Worm (Caenorhabditis elegans) whole organism, L4 larva: ENCODE results near the gene tctn-1.

ENCODE experiments used
- F26F4.8 ChIP-seq: fragments of 200-800 bp; sonication (Bioruptor generic); conservative IDR thresholded peaks from 2 replicates; pipeline ENCODE4 v1.3.6; 2022; ENCODE audit warnings: missing genetic modification characterization, missing compliant biosample characterization
- F37D6.2 ChIP-seq: sonication (generic microtip); optimal IDR thresholded peaks from 2 replicates; lab custom pipeline; 2016; ENCODE audit warnings: mild to moderate bottlenecking, missing genetic modification characterization, missing compliant biosample characterization
- F44E2.7 ChIP-seq: fragments of 200-800 bp; sonication (Bioruptor generic); IDR thresholded peaks from 2 replicates; pipeline ENCODE4 v2.1.2; 2022; ENCODE audit warnings: missing genetic modification characterization, missing compliant biosample characterization
- Y105C5A.15 ChIP-seq: fragments of 200-800 bp; sonication (Bioruptor generic); IDR thresholded peaks from 2 replicates; pipeline ENCODE4 v1.3.6; 2022; ENCODE audit warnings: missing genetic modification characterization, missing compliant biosample characterization
- Y5F2A.4 ChIP-seq: fragments of 200-800 bp; sonication (Bioruptor generic); optimal IDR thresholded peaks from 2 replicates; lab custom pipeline; 2018; ENCODE audit warnings: mild to moderate bottlenecking, missing genetic modification characterization, missing compliant biosample characterization
- ZK546.5 ChIP-seq, 2 experiments: sonication (generic microtip); optimal IDR thresholded peaks; 2 replicates each; lab custom pipeline; 2017; ENCODE audit warnings: missing biosample characterization in 2 of 2, missing genetic modification characterization in 2 of 2
- aha-1 ChIP-seq: fragments of 150-350 bp; peaks from one replicate; lab custom pipeline; 2014; ENCODE audit warnings: missing biosample characterization, missing genetic modification characterization
- ceh-82 ChIP-seq: sonication (generic microtip); optimal IDR thresholded peaks from 2 replicates; lab custom pipeline; 2017; ENCODE audit warnings: missing biosample characterization, missing genetic modification characterization
- ces-1 ChIP-seq: fragments of 150-350 bp; sonication (generic microtip); optimal IDR thresholded peaks from 4 replicates; lab custom pipeline; 2014; ENCODE audit warnings: missing biosample characterization, missing genetic modification reagents, missing genetic modification characterization
- ctbp-1 ChIP-seq: fragments of 200-800 bp; sonication (Bioruptor generic); IDR thresholded peaks from 2 replicates; pipeline ENCODE4 v1.3.6; 2022; ENCODE audit warnings: missing genetic modification reagents, missing genetic modification characterization, missing compliant biosample characterization
- daf-12 ChIP-seq: fragments of 150-350 bp; optimal IDR thresholded peaks from 2 replicates; lab custom pipeline; 2014; ENCODE audit warnings: missing biosample characterization, missing genetic modification reagents, missing genetic modification characterization
- daf-16 ChIP-seq, 3 experiments: sonication (generic microtip); optimal IDR thresholded peaks; 2 replicates each; lab custom pipeline; 2016 to 2017; ENCODE audit warnings: missing genetic modification characterization in 3 of 3, missing genetic modification reagents in 3 of 3, mild to moderate bottlenecking in 2 of 3, missing compliant biosample characterization in 2 of 3, missing biosample characterization in 1 of 3, moderate library complexity in 1 of 3
- daf-8 ChIP-seq: fragments of 200-800 bp; sonication (Bioruptor generic); IDR thresholded peaks from 2 replicates; pipeline ENCODE4 v1.3.6; 2022; ENCODE audit warnings: missing genetic modification characterization, missing compliant biosample characterization
- dmd-6 ChIP-seq: fragments of 200-800 bp; sonication (Bioruptor generic); IDR thresholded peaks from 2 replicates; pipeline ENCODE4 v1.3.6; 2022; ENCODE audit warnings: missing genetic modification reagents, missing genetic modification characterization, missing compliant biosample characterization
- dmd-9 ChIP-seq: fragments of 200-800 bp; sonication (Bioruptor generic); IDR thresholded peaks from 2 replicates; pipeline ENCODE4 v1.3.6; 2022; ENCODE audit warnings: missing genetic modification reagents, missing genetic modification characterization, missing compliant biosample characterization
- dpl-1 ChIP-seq: fragments of 150-350 bp; optimal IDR thresholded peaks from 2 replicates; lab custom pipeline; 2014; ENCODE audit warnings: missing biosample characterization, missing genetic modification reagents, missing genetic modification characterization
- egl-27 ChIP-seq: sonication (generic microtip); optimal IDR thresholded peaks from 3 replicates; lab custom pipeline; 2017; ENCODE audit warnings: missing biosample characterization, missing genetic modification reagents, missing genetic modification characterization
- egl-43 ChIP-seq: fragments of 200-800 bp; sonication (Bioruptor generic); IDR thresholded peaks from 2 replicates; pipeline ENCODE4 v1.3.6; 2022; ENCODE audit warnings: missing genetic modification reagents, missing genetic modification characterization, missing compliant biosample characterization
- fos-1 ChIP-seq: fragments of 150-350 bp; optimal IDR thresholded peaks from 2 replicates; lab custom pipeline; 2014; ENCODE audit warnings: missing biosample characterization, missing genetic modification characterization
- hlh-30 ChIP-seq: sonication (generic microtip); optimal IDR thresholded peaks from 2 replicates; lab custom pipeline; 2017; ENCODE audit warnings: antibody characterized with exemption, mild to moderate bottlenecking, missing genetic modification characterization, missing compliant biosample characterization; ENCODE audit not compliant: insufficient read depth
- hmg-1.1 ChIP-seq: fragments of 200-800 bp; sonication (Bioruptor generic); IDR thresholded peaks from 2 replicates; pipeline ENCODE4 v1.3.6; 2022; ENCODE audit warnings: missing genetic modification reagents, missing genetic modification characterization, missing compliant biosample characterization
- jun-1 ChIP-seq: fragments of 150-350 bp; optimal IDR thresholded peaks from 2 replicates; lab custom pipeline; 2014; ENCODE audit warnings: missing biosample characterization, missing genetic modification reagents, missing genetic modification characterization
- lim-7 ChIP-seq: fragments of 200-800 bp; sonication (Bioruptor generic); IDR thresholded peaks from 2 replicates; pipeline ENCODE4 v1.3.6; 2022; ENCODE audit warnings: missing genetic modification characterization, missing compliant biosample characterization
- lin-1 ChIP-seq: fragments of 200-800 bp; sonication (Bioruptor generic); IDR thresholded peaks from 2 replicates; pipeline ENCODE4 v1.3.6; 2022; ENCODE audit warnings: missing genetic modification reagents, missing genetic modification characterization, missing compliant biosample characterization
- lin-13 ChIP-seq: fragments of 150-350 bp; optimal IDR thresholded peaks from 2 replicates; lab custom pipeline; 2014; ENCODE audit warnings: missing biosample characterization, missing genetic modification reagents, missing genetic modification characterization
- lin-15B ChIP-seq: fragments of 150-350 bp; sonication (generic microtip); optimal IDR thresholded peaks from 3 replicates; lab custom pipeline; 2014; ENCODE audit warnings: missing biosample characterization, missing genetic modification characterization
- lin-39 ChIP-seq: fragments of 150-350 bp; optimal IDR thresholded peaks from 2 replicates; lab custom pipeline; 2014; ENCODE audit warnings: missing biosample characterization, missing genetic modification reagents, missing genetic modification characterization
- lsy-2 ChIP-seq, 2 experiments: fragments of 150-350 bp in 1 of 2; sonication (generic microtip) in 1 of 2; optimal IDR thresholded peaks; 2 replicates each; lab custom pipeline; 2014 to 2017; ENCODE audit warnings: missing biosample characterization in 2 of 2, missing genetic modification characterization in 2 of 2
- madf-9 ChIP-seq: fragments of 200-800 bp; sonication (Bioruptor generic); conservative IDR thresholded peaks from 2 replicates; pipeline ENCODE4 v1.3.6; 2022; ENCODE audit warnings: missing genetic modification reagents, missing genetic modification characterization, missing compliant biosample characterization
- mxl-2 ChIP-seq: fragments of 200-800 bp; sonication (Bioruptor generic); conservative IDR thresholded peaks from 2 replicates; pipeline ENCODE4 v1.3.6; 2022; ENCODE audit warnings: missing genetic modification reagents, missing genetic modification characterization, missing compliant biosample characterization
- mxl-3 ChIP-seq: fragments of 200-800 bp; sonication (Bioruptor generic); optimal IDR thresholded peaks from 2 replicates; lab custom pipeline; 2018; ENCODE audit warnings: mild to moderate bottlenecking, missing genetic modification characterization, missing compliant biosample characterization
- nhr-102 ChIP-seq: sonication (generic microtip); optimal IDR thresholded peaks from 2 replicates; lab custom pipeline; 2016; ENCODE audit warnings: mild to moderate bottlenecking, missing genetic modification characterization, moderate library complexity, missing compliant biosample characterization
- nhr-11 ChIP-seq: fragments of 150-350 bp; optimal IDR thresholded peaks from 2 replicates; lab custom pipeline; 2014; ENCODE audit warnings: missing biosample characterization, missing genetic modification characterization
- nhr-25 ChIP-seq: sonication (generic microtip); optimal IDR thresholded peaks from 2 replicates; lab custom pipeline; 2017; ENCODE audit warnings: missing genetic modification characterization, mild to moderate bottlenecking, missing compliant biosample characterization, antibody characterized with exemption, moderate library complexity, borderline replicate concordance; ENCODE audit not compliant: insufficient read depth
- nhr-28 ChIP-seq: fragments of 150-350 bp; optimal IDR thresholded peaks from 2 replicates; lab custom pipeline; 2014; ENCODE audit warnings: missing biosample characterization, missing genetic modification characterization
- nhr-48 ChIP-seq: sonication (generic microtip); optimal IDR thresholded peaks from 2 replicates; lab custom pipeline; 2016; ENCODE audit warnings: mild to moderate bottlenecking, missing genetic modification characterization, missing compliant biosample characterization
- nhr-6 ChIP-seq: fragments of 150-350 bp; optimal IDR thresholded peaks from 2 replicates; lab custom pipeline; 2014; ENCODE audit warnings: missing biosample characterization, missing genetic modification characterization
- pha-4 ChIP-seq, 2 experiments: fragments of 150-350 bp in 1 of 2; fragments of 200-800 bp in 1 of 2; sonication (Bioruptor generic) in 1 of 2; IDR thresholded peaks in 1 of 2; optimal IDR thresholded peaks in 1 of 2; 2 replicates each; pipeline versions ENCODE4 v1.3.6 to Lab custom; 2014 to 2022; ENCODE audit warnings: missing genetic modification characterization in 2 of 2, missing genetic modification reagents in 2 of 2, missing biosample characterization in 1 of 2, missing compliant biosample characterization in 1 of 2
- php-3 ChIP-seq: fragments of 200-800 bp; sonication (Bioruptor generic); IDR thresholded peaks from 2 replicates; pipeline ENCODE4 v1.3.6; 2022; ENCODE audit warnings: missing genetic modification reagents, missing genetic modification characterization, missing compliant biosample characterization
- pqm-1 ChIP-seq: sonication (generic microtip); optimal IDR thresholded peaks from 2 replicates; lab custom pipeline; 2017; ENCODE audit warnings: missing biosample characterization, missing genetic modification characterization
- saeg-2 ChIP-seq: fragments of 200-800 bp; sonication (Bioruptor generic); IDR thresholded peaks from 2 replicates; pipeline ENCODE4 v1.3.6; 2022; ENCODE audit warnings: missing genetic modification reagents, missing genetic modification characterization, missing compliant biosample characterization
- sdz-12 ChIP-seq: fragments of 200-800 bp; sonication (Bioruptor generic); optimal IDR thresholded peaks from 2 replicates; lab custom pipeline; 2018; ENCODE audit warnings: mild to moderate bottlenecking, missing genetic modification characterization, missing compliant biosample characterization
- snpc-1.2 ChIP-seq: fragments of 200-800 bp; sonication (Bioruptor generic); IDR thresholded peaks from 2 replicates; pipeline ENCODE4 v1.3.6; 2022; ENCODE audit warnings: missing genetic modification reagents, missing genetic modification characterization, missing compliant biosample characterization
- tag-97 ChIP-seq: fragments of 200-800 bp; sonication (Bioruptor generic); IDR thresholded peaks from 2 replicates; pipeline ENCODE4 v1.3.6; 2022; ENCODE audit warnings: missing genetic modification characterization, missing compliant biosample characterization
- unc-39 ChIP-seq: sonication (generic microtip); optimal IDR thresholded peaks from 2 replicates; lab custom pipeline; 2017; ENCODE audit warnings: missing biosample characterization, missing genetic modification characterization
- vab-7 ChIP-seq: fragments of 200-800 bp; sonication (Bioruptor generic); IDR thresholded peaks from 2 replicates; pipeline ENCODE4 v1.3.6; 2022; ENCODE audit warnings: missing genetic modification reagents, missing genetic modification characterization, missing compliant biosample characterization
- zag-1 ChIP-seq: fragments of 150-350 bp; optimal IDR thresholded peaks from 2 replicates; lab custom pipeline; 2014; ENCODE audit warnings: missing biosample characterization, missing genetic modification characterization
- zfp-3 ChIP-seq: fragments of 200-800 bp; sonication (Bioruptor generic); conservative IDR thresholded peaks from 2 replicates; pipeline ENCODE4 v1.3.6; 2022; ENCODE audit warnings: missing genetic modification reagents, missing genetic modification characterization, missing compliant biosample characterization
- zip-11 ChIP-seq: fragments of 200-800 bp; sonication (Bioruptor generic); IDR thresholded peaks from 2 replicates; pipeline ENCODE4 v1.3.6; 2022; ENCODE audit warnings: missing genetic modification characterization, missing compliant biosample characterization
- zip-2 ChIP-seq: fragments of 150-350 bp; optimal IDR thresholded peaks from 2 replicates; lab custom pipeline; 2014; ENCODE audit warnings: missing biosample characterization, missing genetic modification characterization
- ztf-11 ChIP-seq: fragments of 150-350 bp; optimal IDR thresholded peaks from 2 replicates; lab custom pipeline; 2014; ENCODE audit warnings: missing biosample characterization, missing genetic modification characterization

The tctn-1 gene

DNA sequence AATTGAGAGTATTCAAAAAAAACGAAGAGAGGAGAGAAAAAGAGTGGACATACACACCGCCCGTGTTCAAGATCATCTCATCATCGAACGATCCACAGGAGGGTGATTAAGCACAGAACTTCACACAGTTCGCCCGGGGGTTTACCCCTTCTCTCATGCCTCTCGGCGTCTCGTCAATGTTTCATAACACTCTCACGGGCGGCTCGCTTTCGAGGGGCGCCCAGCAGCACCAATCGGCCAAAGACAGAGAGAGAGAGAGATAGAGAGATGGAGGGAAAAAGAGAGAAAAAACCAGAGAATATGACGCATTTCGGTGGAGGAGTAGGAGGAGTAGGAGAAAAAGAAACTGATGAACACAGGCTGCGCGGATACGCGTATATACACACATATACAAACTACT is 42.5 kb downstream of the tctn-1 start:
- TF ChIP-seq nhr-6 (peak; percentile 50), lin-13 (GFP tag; lab: Kevin White, UChicago) (peak; percentile 68), aha-1 (tag; lab: Kevin White, UChicago) (no peak), ZK546.5 (tag; optimal IDR thresholded peaks at IDR 0.05; lab: Kevin White, UChicago) (no peak), nhr-102 (tag; lab: Kevin White, UChicago) (no peak), F26F4.8 (no peak), tag-97 (GFP tag; lab: Robert Waterston, UW) (no peak), lin-1 (GFP tag; lab: Robert Waterston, UW) (peak; percentile 61), daf-16 (GFP tag; optimal IDR thresholded peaks at IDR 0.05; lab: Kevin White, UChicago) (no peak), daf-16 (tag; optimal IDR thresholded peaks at IDR 0.05; lab: Kevin White, UChicago) (peak; percentile 42), jun-1 (no peak), Y5F2A.4 (GFP tag; lab: Kevin White, UChicago) (no peak), dmd-9 (0 out of 2 replicates have a peak, but pooled peaks have one; percentile 37), fos-1 (tag; lab: Kevin White, UChicago) (no peak), Y105C5A.15 (GFP tag; lab: Robert Waterston, UW) (no peak), hlh-30 (peak; percentile 48), mxl-2 (GFP tag; lab: Robert Waterston, UW) (no peak), php-3 (GFP tag; lab: Robert Waterston, UW) (no peak), egl-27 (tag; lab: Kevin White, UChicago) (no peak), nhr-48 (peak; percentile 30), daf-12 (no peak), dpl-1 (peak; percentile 22), nhr-25 (tag; lab: Kevin White, UChicago) (peak; percentile 42), pha-4 (GFP tag; IDR thresholded peaks at IDR 0.05; lab: Robert Waterston, UW) (0 out of 2 replicates have a peak, but pooled peaks have one; percentile 15), pha-4 (tag; optimal IDR thresholded peaks at IDR 0.05; lab: Kevin White, UChicago) (no peak), vab-7 (GFP tag; lab: Robert Waterston, UW) (no peak), hmg-1.1 (peak; percentile 82), mxl-3 (GFP tag; lab: Kevin White, UChicago) (peak; percentile 90), ces-1 (no peak), zip-2 (tag; lab: Kevin White, UChicago) (no peak), ceh-82 (tag; lab: Kevin White, UChicago) (no peak), nhr-28 (tag; lab: Kevin White, UChicago) (peak; percentile 86), unc-39 (tag; lab: Kevin White, UChicago) (no peak), nhr-11 (tag; lab: Kevin White, UChicago) (peak; percentile 62), zip-11 (GFP tag; lab: Robert Waterston, UW) (no peak), dmd-6 (peak; percentile 70; the same call in 1 of the 2 replicates), madf-9 (GFP tag; lab: Robert Waterston, UW) (no peak), sdz-12 (GFP tag; lab: Kevin White, UChicago) (no peak), pqm-1 (tag; lab: Kevin White, UChicago) (peak; percentile 35), zfp-3 (GFP tag; lab: Robert Waterston, UW) (no peak), snpc-1.2 (GFP tag; lab: Robert Waterston, UW) (no peak), saeg-2 (GFP tag; lab: Robert Waterston, UW) (no peak), lim-7 (no peak), ztf-11 (tag; lab: Kevin White, UChicago) (no peak), lin-39 (no peak), F44E2.7 (GFP tag; lab: Robert Waterston, UW) (no peak), F37D6.2 (tag; lab: Kevin White, UChicago) (peak; percentile 35), lin-15B (no peak), daf-8 (GFP tag; lab: Robert Waterston, UW) (no peak), zag-1 (tag; lab: Kevin White, UChicago) (no peak), ctbp-1 (GFP tag; lab: Robert Waterston, UW) (peak; percentile 62; the same call in 1 of the 2 replicates), egl-43 (GFP tag; lab: Robert Waterston, UW) (peak; percentile 52; the same call in 1 of the 2 replicates), lsy-2 (tag; optimal IDR thresholded peaks at IDR 0.05; lab: Kevin White, UChicago) (peak; percentile 47 to 77)
